Worm (Caenorhabditis elegans) whole organism, late embryonic: Measurements from ENCODE around the gene twk-33.

Experiments
- ama-1 ChIP-seq: fragments of 150-350 bp; optimal IDR thresholded peaks from 2 replicates; lab custom pipeline; 2014
- gmeb-2 ChIP-seq: sonication (generic microtip); optimal IDR thresholded peaks from 2 replicates; lab custom pipeline; 2016; ENCODE audit warnings: missing genetic modification characterization, inconsistent platforms, missing compliant biosample characterization
- hlh-6 ChIP-seq: sonication (generic microtip); optimal IDR thresholded peaks from 2 replicates; lab custom pipeline; 2016; ENCODE audit warnings: missing genotype, missing genetic modification characterization, missing compliant biosample characterization
- lim-6 ChIP-seq: sonication (generic microtip); optimal IDR thresholded peaks from 2 replicates; lab custom pipeline; 2016; ENCODE audit warnings: missing genetic modification characterization, missing compliant biosample characterization
- lin-11 ChIP-seq: fragments of 200-800 bp; sonication (Bioruptor generic); optimal IDR thresholded peaks from 2 replicates; lab custom pipeline; 2018; ENCODE audit warnings: mild to moderate bottlenecking, missing genetic modification characterization, missing compliant biosample characterization
- nfya-1 ChIP-seq: sonication (generic microtip); optimal IDR thresholded peaks from 2 replicates; lab custom pipeline; 2017; ENCODE audit warnings: missing genetic modification characterization, mild to moderate bottlenecking, missing compliant biosample characterization, antibody characterized with exemption, moderate library complexity
- nhr-11 ChIP-seq: fragments of 150-350 bp; optimal IDR thresholded peaks from 2 replicates; lab custom pipeline; 2014; ENCODE audit warnings: missing biosample characterization, missing genetic modification characterization
- nhr-232 ChIP-seq: sonication (generic microtip); optimal IDR thresholded peaks from 2 replicates; lab custom pipeline; 2016; ENCODE audit warnings: missing genetic modification characterization, missing compliant biosample characterization
- pha-4 ChIP-seq: fragments of 150-350 bp; optimal IDR thresholded peaks from 2 replicates; lab custom pipeline; 2018; ENCODE audit warnings: missing biosample characterization, missing genetic modification reagents, missing genetic modification characterization
- pqm-1 ChIP-seq: sonication (generic microtip); optimal IDR thresholded peaks from 2 replicates; lab custom pipeline; 2016; ENCODE audit warnings: missing genetic modification characterization, missing compliant biosample characterization
- syd-9 ChIP-seq: sonication (generic microtip); optimal IDR thresholded peaks from 2 replicates; lab custom pipeline; 2016; ENCODE audit warnings: mild to moderate bottlenecking, missing genetic modification characterization, moderate library complexity, missing compliant biosample characterization
- tbx-7 ChIP-seq: sonication (generic microtip); optimal IDR thresholded peaks from 2 replicates; lab custom pipeline; 2016; ENCODE audit warnings: missing genotype, missing genetic modification characterization, missing compliant biosample characterization
- unc-42 ChIP-seq: sonication (generic microtip); optimal IDR thresholded peaks from 2 replicates; lab custom pipeline; 2016; ENCODE audit warnings: missing genotype, missing genetic modification characterization, missing compliant biosample characterization
- unc-86 ChIP-seq: sonication (generic microtip); optimal IDR thresholded peaks from 2 replicates; lab custom pipeline; 2016; ENCODE audit warnings: missing genetic modification characterization, missing compliant biosample characterization

ce11 chrV:17696753-17697152 is 17.4 kb downstream of the twk-33 start, which contains the start of gene spp-29:
- TF ChIP-seq gmeb-2 (tag; lab: Kevin White, UChicago): no peak
- TF ChIP-seq lim-6 (tag; lab: Kevin White, UChicago): no peak
- no peak for TF ChIP-seq pqm-1 (tag; lab: Kevin White, UChicago)
- no peak for TF ChIP-seq nfya-1 (tag; lab: Kevin White, UChicago)
- TF ChIP-seq nhr-232 (tag; lab: Kevin White, UChicago): no peak
- no peak for TF ChIP-seq hlh-6 (tag; lab: Kevin White, UChicago)
- no peak for TF ChIP-seq ama-1
- no peak for TF ChIP-seq syd-9 (tag; lab: Kevin White, UChicago)
- no peak for TF ChIP-seq tbx-7 (tag; lab: Kevin White, UChicago)
- TF ChIP-seq unc-86 (tag; lab: Kevin White, UChicago): no peak
- TF ChIP-seq lin-11 (tag; lab: Kevin White, UChicago): no peak
- TF ChIP-seq unc-42 (tag; lab: Kevin White, UChicago): no peak
- no peak for TF ChIP-seq nhr-11
- no peak for TF ChIP-seq pha-4 (tag; lab: Kevin White, UChicago)
